Worm (Caenorhabditis elegans) whole organism, L4 larva: ENCODE data around the gene mnp-1.

Source experiments
- F26F4.8 ChIP-seq: fragments of 200-800 bp; sonication (Bioruptor generic); conservative IDR thresholded peaks from 2 replicates; pipeline ENCODE4 v1.3.6; 2022; ENCODE audit warnings: missing genetic modification characterization, missing compliant biosample characterization
- R02D3.7 ChIP-seq: fragments of 150-350 bp; sonication (generic microtip); optimal IDR thresholded peaks from 3 replicates; lab custom pipeline; 2014; ENCODE audit warnings: missing biosample characterization, missing genetic modification characterization
- T20F7.1 ChIP-seq: fragments of 200-800 bp; sonication (Bioruptor generic); optimal IDR thresholded peaks from 2 replicates; lab custom pipeline; 2018; ENCODE audit warnings: mild to moderate bottlenecking, missing genetic modification characterization, missing compliant biosample characterization
- Y48G9A.11 ChIP-seq: fragments of 200-800 bp; sonication (Bioruptor generic); IDR thresholded peaks from 2 replicates; pipeline ENCODE4 v1.3.6; 2022; ENCODE audit warnings: missing genetic modification reagents, missing genetic modification characterization, missing compliant biosample characterization
- Y75B8A.6 ChIP-seq: fragments of 200-800 bp; sonication (Bioruptor generic); IDR thresholded peaks from 2 replicates; pipeline ENCODE4 v1.3.6; 2022; ENCODE audit warnings: missing genetic modification reagents, missing genetic modification characterization, missing compliant biosample characterization
- aha-1 ChIP-seq: fragments of 150-350 bp; peaks from one replicate; lab custom pipeline; 2014; ENCODE audit warnings: missing biosample characterization, missing genetic modification characterization
- aly-2 ChIP-seq: sonication (generic microtip); optimal IDR thresholded peaks from 2 replicates; lab custom pipeline; 2018; ENCODE audit warnings: missing biosample characterization, missing genetic modification characterization
- arid-1 ChIP-seq: fragments of 200-800 bp; sonication (Bioruptor generic); conservative IDR thresholded peaks from 2 replicates; pipeline ENCODE4 v1.3.6; 2022; ENCODE audit warnings: missing genetic modification reagents, missing genetic modification characterization, missing compliant biosample characterization
- ceh-32 ChIP-seq: sonication (generic microtip); optimal IDR thresholded peaks from 2 replicates; lab custom pipeline; 2016; ENCODE audit warnings: mild to moderate bottlenecking, missing genetic modification characterization, missing compliant biosample characterization; ENCODE audit not compliant: poor library complexity
- daf-8 ChIP-seq: fragments of 200-800 bp; sonication (Bioruptor generic); IDR thresholded peaks from 2 replicates; pipeline ENCODE4 v1.3.6; 2022; ENCODE audit warnings: missing genetic modification characterization, missing compliant biosample characterization
- dmd-6 ChIP-seq: fragments of 200-800 bp; sonication (Bioruptor generic); IDR thresholded peaks from 2 replicates; pipeline ENCODE4 v1.3.6; 2022; ENCODE audit warnings: missing genetic modification reagents, missing genetic modification characterization, missing compliant biosample characterization
- dmd-8 ChIP-seq: fragments of 200-800 bp; sonication (Bioruptor generic); IDR thresholded peaks from 2 replicates; pipeline ENCODE4 v1.3.6; 2022; ENCODE audit warnings: missing genetic modification characterization, missing compliant biosample characterization
- egl-27 ChIP-seq: sonication (generic microtip); optimal IDR thresholded peaks from 3 replicates; lab custom pipeline; 2017; ENCODE audit warnings: missing biosample characterization, missing genetic modification reagents, missing genetic modification characterization
- egl-43 ChIP-seq: fragments of 200-800 bp; sonication (Bioruptor generic); IDR thresholded peaks from 2 replicates; pipeline ENCODE4 v1.3.6; 2022; ENCODE audit warnings: missing genetic modification reagents, missing genetic modification characterization, missing compliant biosample characterization
- fkh-10 ChIP-seq: fragments of 150-350 bp; optimal IDR thresholded peaks from 2 replicates; lab custom pipeline; 2014; ENCODE audit warnings: missing biosample characterization, missing genetic modification reagents, missing genetic modification characterization
- jun-1 ChIP-seq: fragments of 150-350 bp; optimal IDR thresholded peaks from 2 replicates; lab custom pipeline; 2014; ENCODE audit warnings: missing biosample characterization, missing genetic modification reagents, missing genetic modification characterization
- lin-13 ChIP-seq: fragments of 150-350 bp; optimal IDR thresholded peaks from 2 replicates; lab custom pipeline; 2014; ENCODE audit warnings: missing biosample characterization, missing genetic modification reagents, missing genetic modification characterization
- lin-15B ChIP-seq: fragments of 150-350 bp; sonication (generic microtip); optimal IDR thresholded peaks from 3 replicates; lab custom pipeline; 2014; ENCODE audit warnings: missing biosample characterization, missing genetic modification characterization
- lin-39 ChIP-seq: fragments of 150-350 bp; optimal IDR thresholded peaks from 2 replicates; lab custom pipeline; 2014; ENCODE audit warnings: missing biosample characterization, missing genetic modification reagents, missing genetic modification characterization
- madf-9 ChIP-seq: fragments of 200-800 bp; sonication (Bioruptor generic); conservative IDR thresholded peaks from 2 replicates; pipeline ENCODE4 v1.3.6; 2022; ENCODE audit warnings: missing genetic modification reagents, missing genetic modification characterization, missing compliant biosample characterization
- mdt-29 ChIP-seq: fragments of 200-800 bp; sonication (Bioruptor generic); IDR thresholded peaks from 2 replicates; pipeline ENCODE4 v1.3.6; 2022; ENCODE audit warnings: missing genetic modification reagents, missing genetic modification characterization, missing compliant biosample characterization
- mep-1 ChIP-seq: fragments of 150-350 bp; sonication (generic microtip); optimal IDR thresholded peaks from 3 replicates; lab custom pipeline; 2014; ENCODE audit warnings: missing biosample characterization, missing genetic modification characterization
- mxl-3 ChIP-seq: fragments of 200-800 bp; sonication (Bioruptor generic); optimal IDR thresholded peaks from 2 replicates; lab custom pipeline; 2018; ENCODE audit warnings: mild to moderate bottlenecking, missing genetic modification characterization, missing compliant biosample characterization
- nhr-10 ChIP-seq: fragments of 150-350 bp; optimal IDR thresholded peaks from 2 replicates; lab custom pipeline; 2014; ENCODE audit warnings: missing biosample characterization, missing genetic modification characterization
- nhr-11 ChIP-seq: fragments of 150-350 bp; optimal IDR thresholded peaks from 2 replicates; lab custom pipeline; 2014; ENCODE audit warnings: missing biosample characterization, missing genetic modification characterization
- nhr-111 ChIP-seq: fragments of 200-800 bp; sonication (Bioruptor generic); optimal IDR thresholded peaks from 2 replicates; lab custom pipeline; 2018; ENCODE audit warnings: mild to moderate bottlenecking, missing genetic modification characterization, missing compliant biosample characterization
- nhr-237 ChIP-seq: sonication (generic microtip); optimal IDR thresholded peaks from 2 replicates; lab custom pipeline; 2017; ENCODE audit warnings: missing biosample characterization, missing genetic modification characterization
- nhr-25 ChIP-seq: sonication (generic microtip); optimal IDR thresholded peaks from 2 replicates; lab custom pipeline; 2017; ENCODE audit warnings: missing genetic modification characterization, mild to moderate bottlenecking, missing compliant biosample characterization, antibody characterized with exemption, moderate library complexity, borderline replicate concordance; ENCODE audit not compliant: insufficient read depth
- nhr-28 ChIP-seq: fragments of 150-350 bp; optimal IDR thresholded peaks from 2 replicates; lab custom pipeline; 2014; ENCODE audit warnings: missing biosample characterization, missing genetic modification characterization
- nhr-76 ChIP-seq: fragments of 150-350 bp; optimal IDR thresholded peaks from 2 replicates; lab custom pipeline; 2014; ENCODE audit warnings: missing biosample characterization, missing genetic modification characterization
- pha-4 ChIP-seq, 2 experiments: fragments of 150-350 bp in 1 of 2; fragments of 200-800 bp in 1 of 2; sonication (Bioruptor generic) in 1 of 2; IDR thresholded peaks in 1 of 2; optimal IDR thresholded peaks in 1 of 2; 2 replicates each; pipeline versions ENCODE4 v1.3.6 to Lab custom; 2014 to 2022; ENCODE audit warnings: missing genetic modification characterization in 2 of 2, missing genetic modification reagents in 2 of 2, missing biosample characterization in 1 of 2, missing compliant biosample characterization in 1 of 2
- pqm-1 ChIP-seq: sonication (generic microtip); optimal IDR thresholded peaks from 2 replicates; lab custom pipeline; 2017; ENCODE audit warnings: missing biosample characterization, missing genetic modification characterization
- rbr-2 ChIP-seq: sonication (generic microtip); optimal IDR thresholded peaks from 2 replicates; lab custom pipeline; 2016; ENCODE audit warnings: missing genotype, missing genetic modification characterization, missing compliant biosample characterization
- saeg-2 ChIP-seq: fragments of 200-800 bp; sonication (Bioruptor generic); IDR thresholded peaks from 2 replicates; pipeline ENCODE4 v1.3.6; 2022; ENCODE audit warnings: missing genetic modification reagents, missing genetic modification characterization, missing compliant biosample characterization
- skn-1 ChIP-seq: fragments of 150-350 bp; optimal IDR thresholded peaks from 2 replicates; lab custom pipeline; 2014; ENCODE audit warnings: missing biosample characterization, missing genetic modification characterization
- snpc-4 ChIP-seq: fragments of 150-350 bp; optimal IDR thresholded peaks from 2 replicates; lab custom pipeline; 2014; ENCODE audit warnings: missing biosample characterization, missing genetic modification characterization
- spr-3 ChIP-seq: fragments of 200-800 bp; sonication (Bioruptor generic); optimal IDR thresholded peaks from 2 replicates; lab custom pipeline; 2018; ENCODE audit warnings: mild to moderate bottlenecking, missing genetic modification characterization, missing compliant biosample characterization
- tag-97 ChIP-seq: fragments of 200-800 bp; sonication (Bioruptor generic); IDR thresholded peaks from 2 replicates; pipeline ENCODE4 v1.3.6; 2022; ENCODE audit warnings: missing genetic modification characterization, missing compliant biosample characterization
- tra-1 ChIP-seq: fragments of 200-800 bp; sonication (Bioruptor generic); IDR thresholded peaks from 2 replicates; pipeline ENCODE4 v1.3.6; 2022; ENCODE audit warnings: missing genetic modification reagents, missing genetic modification characterization, missing compliant biosample characterization
- unc-39 ChIP-seq: sonication (generic microtip); optimal IDR thresholded peaks from 2 replicates; lab custom pipeline; 2017; ENCODE audit warnings: missing biosample characterization, missing genetic modification characterization
- unc-62 ChIP-seq, 3 experiments: fragments of 150-350 bp in 1 of 3; sonication (generic microtip); optimal IDR thresholded peaks in 2 of 3; peaks in 1 of 3; 1 replicate in 1 of 3; 2 replicates in 2 of 3; lab custom pipeline; 2014 to 2017; ENCODE audit warnings: missing biosample characterization in 3 of 3, missing genetic modification characterization in 3 of 3, missing genetic modification reagents in 3 of 3, missing genotype in 1 of 3
- zag-1 ChIP-seq: fragments of 150-350 bp; optimal IDR thresholded peaks from 2 replicates; lab custom pipeline; 2014; ENCODE audit warnings: missing biosample characterization, missing genetic modification characterization
- zfp-2 ChIP-seq: sonication (generic microtip); optimal IDR thresholded peaks from 2 replicates; lab custom pipeline; 2016; ENCODE audit warnings: mild to moderate bottlenecking, missing genetic modification characterization, missing compliant biosample characterization
- zfp-3 ChIP-seq: fragments of 200-800 bp; sonication (Bioruptor generic); conservative IDR thresholded peaks from 2 replicates; pipeline ENCODE4 v1.3.6; 2022; ENCODE audit warnings: missing genetic modification reagents, missing genetic modification characterization, missing compliant biosample characterization
- zip-2 ChIP-seq: fragments of 150-350 bp; optimal IDR thresholded peaks from 2 replicates; lab custom pipeline; 2014; ENCODE audit warnings: missing biosample characterization, missing genetic modification characterization
- ztf-11 ChIP-seq: fragments of 150-350 bp; optimal IDR thresholded peaks from 2 replicates; lab custom pipeline; 2014; ENCODE audit warnings: missing biosample characterization, missing genetic modification characterization

The mnp-1 gene

ce11 chrIII:4357438-4357837, 1.0 kb downstream of the mnp-1 start:
- TF ChIP-seq snpc-4 (tag; lab: Kevin White, UChicago) (no peak), nhr-111 (GFP tag; lab: Kevin White, UChicago) (no peak), mep-1 (tag; lab: Kevin White, UChicago) (no peak), egl-27 (tag; lab: Kevin White, UChicago) (no peak), skn-1 (no peak), nhr-237 (tag; lab: Kevin White, UChicago) (no peak), pqm-1 (tag; lab: Kevin White, UChicago) (peak; percentile 72), Y48G9A.11 (GFP tag; lab: Robert Waterston, UW) (no peak), mxl-3 (peak; percentile 14), egl-43 (GFP tag; lab: Robert Waterston, UW) (no peak)

DNA sequence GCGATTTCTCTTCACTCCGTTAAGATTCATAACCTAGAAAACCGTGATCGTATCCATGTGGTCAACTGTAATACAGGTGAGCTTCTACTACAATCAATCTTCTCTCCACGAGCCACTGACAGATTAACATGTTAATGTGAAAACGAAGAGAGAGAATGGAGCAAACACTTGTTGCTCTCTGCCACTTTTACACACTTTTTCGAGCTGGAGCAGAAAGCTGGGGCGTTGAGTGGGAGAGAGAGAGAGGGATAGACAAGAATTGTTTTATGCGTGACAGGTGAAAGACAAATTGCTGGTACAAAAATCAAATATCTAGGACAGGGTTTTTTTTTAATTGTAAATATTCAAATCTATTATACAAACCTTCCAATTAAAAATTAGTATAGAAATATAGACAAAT, 2.0 kb downstream of the mnp-1 start:
- TF ChIP-seq aha-1 (tag; lab: Kevin White, UChicago) (no peak), ceh-32 (tag; lab: Kevin White, UChicago) (no peak), nhr-11 (tag; lab: Kevin White, UChicago) (no peak), saeg-2 (GFP tag; lab: Robert Waterston, UW) (no peak), jun-1 (no peak), aly-2 (tag; lab: Kevin White, UChicago) (no peak), nhr-237 (tag; lab: Kevin White, UChicago) (no peak), nhr-25 (tag; lab: Kevin White, UChicago) (no peak), pha-4 (GFP tag; IDR thresholded peaks at IDR 0.05; lab: Robert Waterston, UW) (no peak), pha-4 (tag; optimal IDR thresholded peaks at IDR 0.05; lab: Kevin White, UChicago) (no peak), nhr-10 (tag; lab: Kevin White, UChicago) (no peak), snpc-4 (tag; lab: Kevin White, UChicago) (no peak), madf-9 (GFP tag; lab: Robert Waterston, UW) (no peak), lin-39 (no peak)

- TF ChIP-seq pqm-1 (tag; lab: Kevin White, UChicago) (no peak), unc-62 (GFP tag; optimal IDR thresholded peaks at IDR 0.05 in 1 of 2; lab: Kevin White, UChicago) (peak in 1 of 2 experiments; percentile 42), unc-62 (tag; optimal IDR thresholded peaks at IDR 0.05; lab: Kevin White, UChicago) (no peak), zip-2 (no peak), aha-1 (tag; lab: Kevin White, UChicago) (peak; percentile 70), nhr-28 (tag; lab: Kevin White, UChicago) (no peak), Y75B8A.6 (GFP tag; lab: Robert Waterston, UW) (no peak)
Measured at ce11 chrIII:4359208-4359607, 2.8 kb downstream of the mnp-1 start.

ce11 chrIII:4359900-4360299, 3.5 kb downstream of the mnp-1 start:
- TF ChIP-seq ceh-32 (tag; lab: Kevin White, UChicago) (no peak), lin-13 (GFP tag; lab: Kevin White, UChicago) (no peak), rbr-2 (no peak), dmd-6 (GFP tag; lab: Robert Waterston, UW) (no peak), zfp-2 (tag; lab: Kevin White, UChicago) (no peak), unc-39 (no peak), dmd-8 (no peak), arid-1 (GFP tag; lab: Robert Waterston, UW) (no peak), zag-1 (tag; lab: Kevin White, UChicago) (no peak), lin-15B (tag; lab: Kevin White, UChicago) (no peak)

ce11 chrIII:4362332-4362731, 5.9 kb downstream of the mnp-1 start:
- TF ChIP-seq spr-3 (GFP tag; lab: Kevin White, UChicago) (no peak), nhr-76 (no peak), F26F4.8 (no peak), daf-8 (GFP tag; lab: Robert Waterston, UW) (no peak), rbr-2 (peak; percentile 12), mdt-29 (no peak), tag-97 (GFP tag; lab: Robert Waterston, UW) (no peak), zfp-3 (GFP tag; lab: Robert Waterston, UW) (no peak), madf-9 (GFP tag; lab: Robert Waterston, UW) (peak; percentile 64; the same call in 1 of the 2 replicates), fkh-10 (GFP tag; lab: Kevin White, UChicago) (no peak), tra-1 (GFP tag; lab: Robert Waterston, UW) (no peak), R02D3.7 (tag; lab: Kevin White, UChicago) (no peak), ztf-11 (tag; lab: Kevin White, UChicago) (no peak), T20F7.1 (no peak)
